Worm (Caenorhabditis elegans): ENCODE results near the gene srh-279.

- TF ChIP-seq nhr-237 (tag; optimal IDR thresholded peaks at IDR 0.05) (no peak), nhr-11 (tag; optimal IDR thresholded peaks at IDR 0.05) (no peak), lin-13 (GFP tag; optimal IDR thresholded peaks at IDR 0.05) (no peak), skn-1 (tag; optimal IDR thresholded peaks at IDR 0.05) (no peak), tbx-2 (tag; optimal IDR thresholded peaks at IDR 0.05) (no peak), unc-62 (GFP tag; optimal IDR thresholded peaks at IDR 0.05) (no peak), blmp-1 (tag; optimal IDR thresholded peaks at IDR 0.05) (no peak), ceh-63 (GFP tag; optimal IDR thresholded peaks at IDR 0.05) (no peak), nhr-76 (tag; optimal IDR thresholded peaks at IDR 0.05) (no peak), lin-39 (tag; optimal IDR thresholded peaks at IDR 0.05) (no peak), unc-86 (tag; optimal IDR thresholded peaks at IDR 0.05) (no peak), swsn-7 (tag; optimal IDR thresholded peaks at IDR 0.05) (no peak), dpl-1 (GFP tag; optimal IDR thresholded peaks at IDR 0.05) (no peak)
These were observed 37.7 kb downstream of the srh-279 start, which contains the start of the genes F21H7.2 and F21H7.12 for ce11 chrV:16229896-16230295.
